Fruit fly (Drosophila melanogaster): ENCODE measurements around the gene CG11585.

DNA sequence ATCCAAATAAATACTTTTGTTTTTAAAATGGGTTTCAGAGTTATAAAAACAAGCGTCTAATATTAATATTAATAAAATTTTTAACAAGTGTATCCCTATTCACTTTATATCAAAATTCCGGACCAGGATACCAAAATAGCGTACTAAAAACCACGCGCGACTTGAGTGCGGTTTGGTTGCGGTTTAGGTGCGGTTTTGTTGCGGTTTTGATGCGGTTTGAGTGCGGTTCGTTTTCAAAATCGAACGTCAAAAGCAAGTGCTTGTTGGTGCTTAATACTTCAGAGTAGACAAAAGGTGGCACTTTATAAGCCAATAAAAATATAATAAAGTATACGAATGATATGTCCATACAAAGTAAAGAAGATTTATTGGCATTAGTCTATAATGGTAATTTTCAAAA is 13.7 kb upstream of the CG11585 start:
- TF ChIP-seq lz (GFP tag; optimal IDR thresholded peaks at IDR 0.05), result no peak
- no peak for TF ChIP-seq CG3919 (GFP tag; optimal IDR thresholded peaks at IDR 0.05)
- TF ChIP-seq CG11294 (GFP tag; IDR thresholded peaks at IDR 0.05), result no peak
- TF ChIP-seq Lpt (GFP tag; optimal IDR thresholded peaks at IDR 0.05), result no peak
- no peak for TF ChIP-seq Blimp-1 (GFP tag; optimal IDR thresholded peaks at IDR 0.05)
- TF ChIP-seq Eip78C (GFP tag), result no peak
- no peak for TF ChIP-seq vri (GFP tag; optimal IDR thresholded peaks at IDR 0.05)
- no peak for TF ChIP-seq Hr39 (GFP tag; optimal IDR thresholded peaks at IDR 0.05)
- no peak for TF ChIP-seq Sox102F (GFP tag; optimal IDR thresholded peaks at IDR 0.05)
- no peak for TF ChIP-seq OdsH (GFP tag; optimal IDR thresholded peaks at IDR 0.05)
- TF ChIP-seq fd59A (GFP tag; optimal IDR thresholded peaks at IDR 0.05), result no peak
- TF ChIP-seq Eip75B (GFP tag; optimal IDR thresholded peaks at IDR 0.05), result no peak
- no peak for TF ChIP-seq CG31627 (GFP tag; optimal IDR thresholded peaks at IDR 0.05)
- no peak for TF ChIP-seq CG6276 (GFP tag; optimal IDR thresholded peaks at IDR 0.05)
